Worm (Caenorhabditis elegans) whole organism, late embryonic: ENCODE measurements around the gene R12B2.3.

Source experiments
- K02D7.2 ChIP-seq: sonication (generic microtip); optimal IDR thresholded peaks from 2 replicates; lab custom pipeline; 2017; ENCODE audit warnings: mild to moderate bottlenecking, missing genetic modification characterization, missing compliant biosample characterization
- K09A11.1 ChIP-seq: sonication (generic microtip); optimal IDR thresholded peaks from 2 replicates; lab custom pipeline; 2017; ENCODE audit warnings: antibody characterized with exemption, mild to moderate bottlenecking, missing genetic modification characterization, missing compliant biosample characterization; ENCODE audit not compliant: insufficient read depth
- T23F11.4 ChIP-seq: fragments of 200-800 bp; sonication (Bioruptor generic); optimal IDR thresholded peaks from 2 replicates; lab custom pipeline; 2018; ENCODE audit warnings: mild to moderate bottlenecking, missing genetic modification characterization, missing compliant biosample characterization
- Y22D7AL.16 ChIP-seq: sonication (generic microtip); optimal IDR thresholded peaks from 2 replicates; lab custom pipeline; 2016; ENCODE audit warnings: missing genetic modification characterization, missing compliant biosample characterization
- ahr-1 ChIP-seq: sonication (generic microtip); optimal IDR thresholded peaks from 2 replicates; lab custom pipeline; 2016; ENCODE audit warnings: missing genetic modification characterization, missing compliant biosample characterization
- ama-1 ChIP-seq: fragments of 150-350 bp; optimal IDR thresholded peaks from 2 replicates; lab custom pipeline; 2014
- ceh-14 ChIP-seq: sonication (generic microtip); optimal IDR thresholded peaks from 2 replicates; lab custom pipeline; 2016; ENCODE audit warnings: missing genotype, missing genetic modification characterization, missing compliant biosample characterization
- ceh-18 ChIP-seq: sonication (generic microtip); optimal IDR thresholded peaks from 2 replicates; lab custom pipeline; 2016; ENCODE audit warnings: missing genetic modification characterization, missing compliant biosample characterization
- ceh-19 ChIP-seq: fragments of 200-800 bp; sonication (Bioruptor generic); optimal IDR thresholded peaks from 2 replicates; lab custom pipeline; 2018; ENCODE audit warnings: mild to moderate bottlenecking, missing genetic modification characterization, missing compliant biosample characterization
- ceh-22 ChIP-seq: sonication (generic microtip); optimal IDR thresholded peaks from 2 replicates; lab custom pipeline; 2017; ENCODE audit warnings: missing biosample characterization, missing genetic modification characterization
- ceh-24 ChIP-seq: sonication (generic microtip); optimal IDR thresholded peaks from 2 replicates; lab custom pipeline; 2016; ENCODE audit warnings: mild to moderate bottlenecking, missing genetic modification characterization, missing compliant biosample characterization
- ceh-30 ChIP-seq: fragments of 150-350 bp; optimal IDR thresholded peaks from 2 replicates; lab custom pipeline; 2014; ENCODE audit warnings: missing biosample characterization, missing genetic modification characterization
- ceh-34 ChIP-seq: sonication (generic microtip); optimal IDR thresholded peaks from 2 replicates; lab custom pipeline; 2016; ENCODE audit warnings: mild to moderate bottlenecking, missing genetic modification characterization, missing compliant biosample characterization
- ceh-45 ChIP-seq: fragments of 200-800 bp; sonication (Bioruptor generic); IDR thresholded peaks from 2 replicates; pipeline ENCODE4 v1.3.6; 2022; ENCODE audit warnings: missing genetic modification reagents, missing genetic modification characterization, missing compliant biosample characterization
- ceh-48 ChIP-seq: sonication (generic microtip); optimal IDR thresholded peaks from 2 replicates; lab custom pipeline; 2016; ENCODE audit warnings: missing genetic modification characterization, inconsistent platforms, missing compliant biosample characterization
- ceh-6 ChIP-seq: fragments of 200-800 bp; sonication (Bioruptor generic); optimal IDR thresholded peaks from 2 replicates; lab custom pipeline; 2018; ENCODE audit warnings: mild to moderate bottlenecking, missing genetic modification characterization, missing compliant biosample characterization
- dmd-4 ChIP-seq: sonication (generic microtip); optimal IDR thresholded peaks from 2 replicates; lab custom pipeline; 2016; ENCODE audit warnings: borderline replicate concordance, missing genetic modification characterization, missing compliant biosample characterization
- dve-1 ChIP-seq: sonication (generic microtip); optimal IDR thresholded peaks from 2 replicates; lab custom pipeline; 2017; ENCODE audit warnings: antibody characterized with exemption, mild to moderate bottlenecking, missing genetic modification characterization, missing compliant biosample characterization
- elt-2 ChIP-seq: sonication (generic microtip); optimal IDR thresholded peaks from 2 replicates; lab custom pipeline; 2016; ENCODE audit warnings: missing genetic modification reagents, missing genetic modification characterization, missing compliant biosample characterization
- elt-4 ChIP-seq: sonication (generic microtip); optimal IDR thresholded peaks from 2 replicates; lab custom pipeline; 2016; ENCODE audit warnings: missing genetic modification characterization, missing compliant biosample characterization
- ets-4 ChIP-seq: sonication (generic microtip); optimal IDR thresholded peaks from 2 replicates; lab custom pipeline; 2016; ENCODE audit warnings: missing genetic modification characterization, missing compliant biosample characterization
- fkh-10 ChIP-seq: fragments of 150-350 bp; optimal IDR thresholded peaks from 2 replicates; lab custom pipeline; 2014; ENCODE audit warnings: missing biosample characterization, missing genetic modification reagents, missing genetic modification characterization
- fkh-6 ChIP-seq: sonication (generic microtip); optimal IDR thresholded peaks from 2 replicates; lab custom pipeline; 2016; ENCODE audit warnings: missing genetic modification characterization, missing compliant biosample characterization
- gmeb-2 ChIP-seq: sonication (generic microtip); optimal IDR thresholded peaks from 2 replicates; lab custom pipeline; 2016; ENCODE audit warnings: missing genetic modification characterization, inconsistent platforms, missing compliant biosample characterization
- hlh-13 ChIP-seq: fragments of 200-800 bp; sonication (Bioruptor generic); optimal IDR thresholded peaks from 2 replicates; lab custom pipeline; 2018; ENCODE audit warnings: mild to moderate bottlenecking, missing genetic modification characterization, missing compliant biosample characterization
- hlh-30 ChIP-seq: sonication (generic microtip); optimal IDR thresholded peaks from 2 replicates; lab custom pipeline; 2017; ENCODE audit warnings: antibody characterized with exemption, missing genetic modification characterization, missing compliant biosample characterization; ENCODE audit not compliant: insufficient read depth
- hlh-6 ChIP-seq: sonication (generic microtip); optimal IDR thresholded peaks from 2 replicates; lab custom pipeline; 2016; ENCODE audit warnings: missing genotype, missing genetic modification characterization, missing compliant biosample characterization
- lin-11 ChIP-seq: fragments of 200-800 bp; sonication (Bioruptor generic); optimal IDR thresholded peaks from 2 replicates; lab custom pipeline; 2018; ENCODE audit warnings: mild to moderate bottlenecking, missing genetic modification characterization, missing compliant biosample characterization
- madf-2 ChIP-seq: sonication (generic microtip); optimal IDR thresholded peaks from 2 replicates; lab custom pipeline; 2017; ENCODE audit warnings: missing genetic modification characterization, missing compliant biosample characterization
- mec-3 ChIP-seq: sonication (generic microtip); optimal IDR thresholded peaks from 2 replicates; lab custom pipeline; 2016; ENCODE audit warnings: borderline replicate concordance, missing genetic modification characterization, missing compliant biosample characterization
- nfya-1 ChIP-seq: sonication (generic microtip); optimal IDR thresholded peaks from 2 replicates; lab custom pipeline; 2017; ENCODE audit warnings: missing genetic modification characterization, mild to moderate bottlenecking, missing compliant biosample characterization, antibody characterized with exemption, moderate library complexity
- nhr-11 ChIP-seq: fragments of 150-350 bp; optimal IDR thresholded peaks from 2 replicates; lab custom pipeline; 2014; ENCODE audit warnings: missing biosample characterization, missing genetic modification characterization
- nhr-232 ChIP-seq: sonication (generic microtip); optimal IDR thresholded peaks from 2 replicates; lab custom pipeline; 2016; ENCODE audit warnings: missing genetic modification characterization, missing compliant biosample characterization
- npax-4 ChIP-seq: sonication (generic microtip); optimal IDR thresholded peaks from 2 replicates; lab custom pipeline; 2016; ENCODE audit warnings: missing genetic modification characterization, missing compliant biosample characterization
- odd-2 ChIP-seq: sonication (generic microtip); optimal IDR thresholded peaks from 2 replicates; lab custom pipeline; 2017; ENCODE audit warnings: antibody characterized with exemption, mild to moderate bottlenecking, missing genetic modification characterization, missing compliant biosample characterization
- pax-1 ChIP-seq: fragments of 150-350 bp; optimal IDR thresholded peaks from 2 replicates; lab custom pipeline; 2014; ENCODE audit warnings: missing biosample characterization, missing genetic modification characterization
- pha-2 ChIP-seq: sonication (generic microtip); optimal IDR thresholded peaks from 2 replicates; lab custom pipeline; 2017; ENCODE audit warnings: mild to moderate bottlenecking, missing genetic modification characterization, missing compliant biosample characterization
- pha-4 ChIP-seq: fragments of 150-350 bp; optimal IDR thresholded peaks from 2 replicates; lab custom pipeline; 2018; ENCODE audit warnings: missing biosample characterization, missing genetic modification reagents, missing genetic modification characterization
- pqm-1 ChIP-seq: sonication (generic microtip); optimal IDR thresholded peaks from 2 replicates; lab custom pipeline; 2016; ENCODE audit warnings: missing genetic modification characterization, missing compliant biosample characterization
- pros-1 ChIP-seq: fragments of 150-350 bp; optimal IDR thresholded peaks from 2 replicates; lab custom pipeline; 2014; ENCODE audit warnings: missing biosample characterization, missing genetic modification reagents, missing genetic modification characterization
- rnt-1 ChIP-seq: sonication (generic microtip); optimal IDR thresholded peaks from 2 replicates; lab custom pipeline; 2016; ENCODE audit warnings: missing genetic modification characterization, missing compliant biosample characterization
- syd-9 ChIP-seq: sonication (generic microtip); optimal IDR thresholded peaks from 2 replicates; lab custom pipeline; 2016; ENCODE audit warnings: mild to moderate bottlenecking, missing genetic modification characterization, moderate library complexity, missing compliant biosample characterization
- tbx-2 ChIP-seq: sonication (generic microtip); optimal IDR thresholded peaks from 2 replicates; lab custom pipeline; 2016; ENCODE audit warnings: missing genetic modification characterization, missing compliant biosample characterization
- tbx-7 ChIP-seq: sonication (generic microtip); optimal IDR thresholded peaks from 2 replicates; lab custom pipeline; 2016; ENCODE audit warnings: missing genotype, missing genetic modification characterization, missing compliant biosample characterization
- ttx-3 ChIP-seq: sonication (generic microtip); optimal IDR thresholded peaks from 2 replicates; lab custom pipeline; 2016; ENCODE audit warnings: missing genetic modification reagents, missing genetic modification characterization, missing compliant biosample characterization
- unc-3 ChIP-seq, 2 experiments: fragments of 200-800 bp in 1 of 2; sonication (Bioruptor generic) in 1 of 2; sonication (generic microtip) in 1 of 2; conservative IDR thresholded peaks in 1 of 2; optimal IDR thresholded peaks in 1 of 2; 2 replicates each; pipeline versions ENCODE4 v1.3.6 to Lab custom; 2016 to 2022; ENCODE audit warnings: missing compliant biosample characterization in 2 of 2, missing genetic modification characterization in 2 of 2, missing genetic modification reagents in 1 of 2
- unc-42 ChIP-seq: sonication (generic microtip); optimal IDR thresholded peaks from 2 replicates; lab custom pipeline; 2016; ENCODE audit warnings: missing genotype, missing genetic modification characterization, missing compliant biosample characterization
- zip-5 ChIP-seq: sonication (generic microtip); optimal IDR thresholded peaks from 2 replicates; lab custom pipeline; 2016; ENCODE audit warnings: missing genetic modification characterization, missing compliant biosample characterization
- ztf-16 ChIP-seq: sonication (generic microtip); optimal IDR thresholded peaks from 2 replicates; lab custom pipeline; 2017; ENCODE audit warnings: missing genetic modification characterization, missing compliant biosample characterization

The R12B2.3 gene

ce11 chrIII:5853240-5853639, 47.9 kb downstream of the R12B2.3 start, which contains the start of gene ddx-23 (continued):
- TF ChIP-seq tbx-2 (tag; lab: Kevin White, UChicago) (peak; percentile 14), unc-42 (tag; lab: Kevin White, UChicago) (peak; percentile 34), ttx-3 (tag; lab: Kevin White, UChicago) (no peak), ceh-45 (GFP tag; lab: Robert Waterston, UW) (no peak), pros-1 (tag; lab: Kevin White, UChicago) (no peak), ztf-16 (tag; lab: Kevin White, UChicago) (no peak), dmd-4 (tag; lab: Kevin White, UChicago) (no peak), ceh-22 (tag; lab: Kevin White, UChicago) (no peak), syd-9 (tag; lab: Kevin White, UChicago) (no peak)

- TF ChIP-seq ceh-34, result peak; percentile 7
- no peak for TF ChIP-seq K09A11.1 (tag; lab: Kevin White, UChicago)
- no peak for TF ChIP-seq nhr-11 (tag; lab: Kevin White, UChicago)
- no peak for TF ChIP-seq gmeb-2
- no peak for TF ChIP-seq K02D7.2 (tag; lab: Kevin White, UChicago)
- TF ChIP-seq pha-2 (tag; lab: Kevin White, UChicago), result peak; percentile 30
- TF ChIP-seq rnt-1 (tag; lab: Kevin White, UChicago), result no peak
- no peak for TF ChIP-seq unc-3 (GFP tag; conservative IDR thresholded peaks at IDR 0.05; lab: Robert Waterston, UW)
- no peak for TF ChIP-seq unc-3 (tag; optimal IDR thresholded peaks at IDR 0.05; lab: Kevin White, UChicago)
- TF ChIP-seq T23F11.4 (GFP tag; lab: Kevin White, UChicago), result no peak
- peak; percentile 19 for TF ChIP-seq tbx-2 (tag; lab: Kevin White, UChicago)
- TF ChIP-seq lin-11 (tag; lab: Kevin White, UChicago), result no peak
- TF ChIP-seq pax-1 (tag; lab: Kevin White, UChicago), result peak; percentile 82
- TF ChIP-seq tbx-7 (tag; lab: Kevin White, UChicago), result no peak
- TF ChIP-seq ceh-18 (tag; lab: Kevin White, UChicago), result peak; percentile 39
- no peak for TF ChIP-seq elt-2
- peak; percentile 60 for TF ChIP-seq ets-4 (tag; lab: Kevin White, UChicago)
- no peak for TF ChIP-seq ceh-19 (GFP tag; lab: Kevin White, UChicago)
- TF ChIP-seq dmd-4 (tag; lab: Kevin White, UChicago), result no peak
- no peak for TF ChIP-seq ceh-22 (tag; lab: Kevin White, UChicago)
- no peak for TF ChIP-seq hlh-6 (tag; lab: Kevin White, UChicago)
- no peak for TF ChIP-seq ceh-48 (tag; lab: Kevin White, UChicago)
- TF ChIP-seq pqm-1 (tag; lab: Kevin White, UChicago), result no peak
- TF ChIP-seq Y22D7AL.16 (tag; lab: Kevin White, UChicago), result no peak
- no peak for TF ChIP-seq ceh-6 (GFP tag; lab: Kevin White, UChicago)
- TF ChIP-seq ceh-14 (tag; lab: Kevin White, UChicago), result no peak
- no peak for TF ChIP-seq fkh-6
- TF ChIP-seq ceh-30, result no peak
- no peak for TF ChIP-seq mec-3 (tag; lab: Kevin White, UChicago)
- no peak for TF ChIP-seq pha-4 (tag; lab: Kevin White, UChicago)
- TF ChIP-seq hlh-13 (GFP tag; lab: Kevin White, UChicago), result no peak
- TF ChIP-seq zip-5 (tag; lab: Kevin White, UChicago), result no peak
- peak; percentile 73 for TF ChIP-seq unc-42 (tag; lab: Kevin White, UChicago)
- no peak for TF ChIP-seq hlh-30 (tag; lab: Kevin White, UChicago)
- no peak for TF ChIP-seq ama-1
- TF ChIP-seq odd-2 (tag; lab: Kevin White, UChicago), result no peak
- TF ChIP-seq madf-2, result no peak
- TF ChIP-seq elt-4 (tag; lab: Kevin White, UChicago), result no peak
- no peak for TF ChIP-seq npax-4 (tag; lab: Kevin White, UChicago)
- peak; percentile 76 for TF ChIP-seq nfya-1
- TF ChIP-seq ahr-1 (tag; lab: Kevin White, UChicago), result no peak
- peak; percentile 64 for TF ChIP-seq dve-1 (tag; lab: Kevin White, UChicago)
- no peak for TF ChIP-seq ceh-45 (GFP tag; lab: Robert Waterston, UW)
- no peak for TF ChIP-seq fkh-10
- no peak for TF ChIP-seq ceh-24 (tag; lab: Kevin White, UChicago)
- TF ChIP-seq nhr-232 (tag; lab: Kevin White, UChicago), result no peak
- TF ChIP-seq ztf-16 (tag; lab: Kevin White, UChicago), result no peak
Measured at ce11 chrIII:5855637-5856179, 50.3 kb downstream of the R12B2.3 start, which contains the start of the genes cct-6 and alh-9. Gene cct-6 (minus strand): TSS chrIII:5855687. Gene alh-9 (plus strand): TSS chrIII:5856018.
